Worm (Caenorhabditis elegans): ENCODE data around the gene sdz-1.

sdz-1 gene

ce11 chrIII:8733667-8734066 lies 33.5 kb upstream of the sdz-1 start:
- TF ChIP-seq nhr-28 (tag; optimal IDR thresholded peaks at IDR 0.05) = peak; percentile 44
- TF ChIP-seq ZK546.5 (tag; optimal IDR thresholded peaks at IDR 0.05) = no peak
- TF ChIP-seq F37D6.2 (tag; optimal IDR thresholded peaks at IDR 0.05) = no peak
- peak; percentile 3 for TF ChIP-seq mes-2 (tag; optimal IDR thresholded peaks at IDR 0.05; ENCODE audit: poor library complexity, severe bottlenecking)
- no peak for TF ChIP-seq F10B5.3 (tag; optimal IDR thresholded peaks at IDR 0.05)
- TF ChIP-seq dmd-6 (GFP tag; IDR thresholded peaks at IDR 0.05) = peak; percentile 91
- TF ChIP-seq nhr-77 (tag; optimal IDR thresholded peaks at IDR 0.05) = peak; percentile 10
- no peak for TF ChIP-seq ama-1 (optimal IDR thresholded peaks at IDR 0.05)
- TF ChIP-seq hif-1 (tag; optimal IDR thresholded peaks at IDR 0.05) = no peak
- TF ChIP-seq egl-27 (tag; optimal IDR thresholded peaks at IDR 0.05) = no peak
- TF ChIP-seq dmd-9 (GFP tag; IDR thresholded peaks at IDR 0.05) = no peak
- no peak for TF ChIP-seq unc-39 (tag; optimal IDR thresholded peaks at IDR 0.05)
- no peak for TF ChIP-seq cey-2 (tag; optimal IDR thresholded peaks at IDR 0.05; ENCODE audit: borderline replicate concordance, insufficient read depth)
- TF ChIP-seq hlh-11 (tag; optimal IDR thresholded peaks at IDR 0.05) = peak; percentile 62
- TF ChIP-seq hmg-1.1 (GFP tag; IDR thresholded peaks at IDR 0.05) = no peak
- TF ChIP-seq daf-16 (GFP tag; optimal IDR thresholded peaks at IDR 0.05) = peak in 1 of 2 experiments; percentile 28
- TF ChIP-seq daf-16 (tag; optimal IDR thresholded peaks at IDR 0.05) = peak; percentile 52
- no peak for TF ChIP-seq nhr-42 (GFP tag; IDR thresholded peaks at IDR 0.05)
- TF ChIP-seq saeg-2 (GFP tag; IDR thresholded peaks at IDR 0.05) = no peak
- no peak for TF ChIP-seq ztf-7 (tag; optimal IDR thresholded peaks at IDR 0.05)
- TF ChIP-seq nhr-102 (tag; optimal IDR thresholded peaks at IDR 0.05) = peak; percentile 56
- peak; percentile 66 for TF ChIP-seq lin-1 (GFP tag; IDR thresholded peaks at IDR 0.05)
- peak; percentile 1 for TF ChIP-seq T20F7.1 (GFP tag; optimal IDR thresholded peaks at IDR 0.05)
- TF ChIP-seq egl-43 (GFP tag; IDR thresholded peaks at IDR 0.05) = no peak
- TF ChIP-seq mep-1 (tag; optimal IDR thresholded peaks at IDR 0.05) = no peak
- TF ChIP-seq dpl-1 (GFP tag; optimal IDR thresholded peaks at IDR 0.05) = no peak
- TF ChIP-seq zfp-3 (GFP tag; conservative IDR thresholded peaks at IDR 0.05) = no peak
- no peak for TF ChIP-seq daf-12 (tag; optimal IDR thresholded peaks at IDR 0.05)
- TF ChIP-seq fkh-10 (GFP tag; optimal IDR thresholded peaks at IDR 0.05) = no peak
- TF ChIP-seq mdl-1 (tag; optimal IDR thresholded peaks at IDR 0.05) = peak in 1 of 2 experiments; percentile 75
- TF ChIP-seq ceh-62 (tag; optimal IDR thresholded peaks at IDR 0.05) = no peak
- peak; percentile 64; the same call in 1 of the 2 replicates for TF ChIP-seq tra-1 (GFP tag; IDR thresholded peaks at IDR 0.05)
- TF ChIP-seq nhr-11 (tag; optimal IDR thresholded peaks at IDR 0.05) = no peak
- no peak for TF ChIP-seq snpc-1.2 (GFP tag; IDR thresholded peaks at IDR 0.05)
- peak; percentile 8 for TF ChIP-seq aha-1 (tag)
- peak; percentile 88 for TF ChIP-seq pqm-1 (tag; optimal IDR thresholded peaks at IDR 0.05)
- TF ChIP-seq F26F4.8 (GFP tag; conservative IDR thresholded peaks at IDR 0.05) = no peak
- 0 out of 2 replicates have a peak, but pooled peaks have one; percentile 11 for TF ChIP-seq ceh-20 (GFP tag; IDR thresholded peaks at IDR 0.05)
- TF ChIP-seq Y48G9A.11 (GFP tag; IDR thresholded peaks at IDR 0.05) = no peak
- no peak for TF ChIP-seq Y105C5A.15 (GFP tag; IDR thresholded peaks at IDR 0.05)
- TF ChIP-seq hlh-30 (tag; optimal IDR thresholded peaks at IDR 0.05; ENCODE audit: insufficient read depth) = peak; percentile 53
- peak; percentile 94 for TF ChIP-seq dve-1 (tag; optimal IDR thresholded peaks at IDR 0.05; ENCODE audit: insufficient read depth)
- TF ChIP-seq spr-3 (GFP tag; optimal IDR thresholded peaks at IDR 0.05) = no peak
- peak; percentile 72 for TF ChIP-seq php-3 (GFP tag; IDR thresholded peaks at IDR 0.05)
- peak; percentile 24; the same call in 1 of the 2 replicates for TF ChIP-seq lin-38 (GFP tag; IDR thresholded peaks at IDR 0.05)
- no peak for TF ChIP-seq tag-97 (GFP tag; IDR thresholded peaks at IDR 0.05)
